Fruit fly (Drosophila melanogaster) whole organism, pupa: Measurements from ENCODE around the gene Pdf.

Experiments used
- CG10348 ChIP-seq: fragments of 200-800 bp; sonication (Bioruptor generic); IDR thresholded peaks from 2 replicates; pipeline ENCODE4 v1.3.6; 2022; ENCODE audit warnings: missing biosample characterization, missing genetic modification characterization
- CG12605 ChIP-seq: fragments of 200-800 bp; sonication (Bioruptor generic); IDR thresholded peaks from 2 replicates; pipeline ENCODE4 v1.3.6; 2022; ENCODE audit warnings: missing biosample characterization, missing genetic modification characterization
- CG13204 ChIP-seq: fragments of 200-800 bp; sonication (Bioruptor generic); optimal IDR thresholded peaks from 2 replicates; lab custom pipeline; 2018; ENCODE audit warnings: missing biosample characterization, mild to moderate bottlenecking, missing genetic modification characterization, moderate library complexity
- CG14655 ChIP-seq: fragments of 200-800 bp; sonication (Bioruptor generic); optimal IDR thresholded peaks from 3 replicates; lab custom pipeline; 2017; ENCODE audit warnings: mild to moderate bottlenecking, missing biosample characterization, missing genetic modification reagents, missing genetic modification characterization
- CG15710 ChIP-seq: fragments of 200-800 bp; sonication (Bioruptor generic); optimal IDR thresholded peaks from 2 replicates; lab custom pipeline; 2018; ENCODE audit warnings: missing biosample characterization, mild to moderate bottlenecking, missing genetic modification characterization, moderate library complexity
- CG17806 ChIP-seq: fragments of 200-800 bp; sonication (Bioruptor generic); optimal IDR thresholded peaks from 2 replicates; lab custom pipeline; 2018; ENCODE audit warnings: missing biosample characterization, mild to moderate bottlenecking, missing genetic modification characterization, moderate library complexity
- CG32121 ChIP-seq: fragments of 200-800 bp; sonication (Bioruptor generic); IDR thresholded peaks from 2 replicates; pipeline ENCODE4 v1.3.6; 2022; ENCODE audit warnings: missing biosample characterization, missing genetic modification characterization
- CG34367 ChIP-seq: fragments of 200-800 bp; sonication (Bioruptor generic); optimal IDR thresholded peaks from 2 replicates; lab custom pipeline; 2018; ENCODE audit warnings: missing biosample characterization, mild to moderate bottlenecking, missing genetic modification characterization
- CG4496 ChIP-seq: fragments of 200-800 bp; sonication (Bioruptor generic); IDR thresholded peaks from 3 replicates; pipeline ENCODE4 v1.3.6; 2022; ENCODE audit warnings: missing biosample characterization, missing genetic modification characterization
- CG8159 ChIP-seq: fragments of 200-800 bp; sonication (Bioruptor generic); optimal IDR thresholded peaks from 3 replicates; lab custom pipeline; 2018; ENCODE audit warnings: missing biosample characterization, mild to moderate bottlenecking, missing genetic modification characterization, moderate library complexity
- CG8301 ChIP-seq: fragments of 200-800 bp; sonication (Bioruptor generic); optimal IDR thresholded peaks from 2 replicates; lab custom pipeline; 2018; ENCODE audit warnings: missing biosample characterization, mild to moderate bottlenecking, missing genetic modification characterization
- CG9948 ChIP-seq: fragments of 200-800 bp; sonication (Bioruptor generic); optimal IDR thresholded peaks from 2 replicates; lab custom pipeline; 2018; ENCODE audit warnings: missing biosample characterization, mild to moderate bottlenecking, missing genetic modification characterization, moderate library complexity
- D1 ChIP-seq: fragments of 200-800 bp; sonication (Bioruptor generic); optimal IDR thresholded peaks from 2 replicates; lab custom pipeline; 2018; ENCODE audit warnings: missing biosample characterization, mild to moderate bottlenecking, missing genetic modification characterization, moderate library complexity
- EcR ChIP-seq: fragments of 200-800 bp; sonication (Bioruptor generic); optimal IDR thresholded peaks from 3 replicates; lab custom pipeline; 2019; ENCODE audit warnings: missing biosample characterization, missing genetic modification characterization, mild to moderate bottlenecking, moderate library complexity, missing genetic modification reagents
- Ets98B ChIP-seq: fragments of 200-800 bp; sonication (Bioruptor generic); IDR thresholded peaks from 2 replicates; pipeline ENCODE4 v1.3.6; 2022; ENCODE audit warnings: missing biosample characterization, missing genetic modification characterization
- Pif1A ChIP-seq: fragments of 200-800 bp; sonication (Bioruptor generic); optimal IDR thresholded peaks from 3 replicates; lab custom pipeline; 2016; ENCODE audit warnings: missing biosample characterization, missing genetic modification characterization
- Pif1B ChIP-seq: fragments of 200-800 bp; sonication (Bioruptor generic); optimal IDR thresholded peaks from 3 replicates; lab custom pipeline; 2016; ENCODE audit warnings: missing biosample characterization, missing genetic modification characterization
- Snoo ChIP-seq: fragments of 200-800 bp; sonication (Bioruptor generic); optimal IDR thresholded peaks from 3 replicates; lab custom pipeline; 2017; ENCODE audit warnings: missing biosample characterization, mild to moderate bottlenecking, missing genetic modification characterization, inconsistent platforms
- fd96Ca ChIP-seq: fragments of 200-800 bp; sonication (Bioruptor generic); IDR thresholded peaks from 3 replicates; pipeline ENCODE4 v1.3.6; 2022; ENCODE audit warnings: missing biosample characterization, missing genetic modification characterization
- gl ChIP-seq: fragments of 200-800 bp; sonication (Bioruptor generic); optimal IDR thresholded peaks from 2 replicates; lab custom pipeline; 2018; ENCODE audit warnings: missing biosample characterization, mild to moderate bottlenecking, missing genetic modification characterization
- rn ChIP-seq: fragments of 200-800 bp; sonication (Bioruptor generic); IDR thresholded peaks from 2 replicates; pipeline ENCODE4 v1.3.6; 2022; ENCODE audit warnings: missing biosample characterization, missing genetic modification characterization

Pdf gene

dm6 chr3R:26432978-26433377, 23.0 kb downstream of the Pdf start:
- TF ChIP-seq CG12605 (GFP tag; lab: Robert Waterston, UW) = no peak
- TF ChIP-seq CG15710 (tag; lab: Kevin White, UChicago) = peak; percentile 14
- peak; percentile 3 for TF ChIP-seq CG9948 (tag; lab: Kevin White, UChicago)
- TF ChIP-seq CG8301 (tag; lab: Kevin White, UChicago) = peak; percentile 19
- no peak for TF ChIP-seq Snoo (tag; lab: Kevin White, UChicago)
- TF ChIP-seq CG14655 (GFP tag; lab: Kevin White, UChicago) = peak; percentile 28
- peak; percentile 5 for TF ChIP-seq CG17806 (tag; lab: Kevin White, UChicago)
- peak; percentile 37 for TF ChIP-seq CG8159 (tag; lab: Kevin White, UChicago)
- TF ChIP-seq CG32121 (GFP tag; lab: Robert Waterston, UW) = no peak
- TF ChIP-seq Pif1A = no peak
- no peak for TF ChIP-seq CG13204 (GFP tag; lab: Kevin White, UChicago)

DNA sequence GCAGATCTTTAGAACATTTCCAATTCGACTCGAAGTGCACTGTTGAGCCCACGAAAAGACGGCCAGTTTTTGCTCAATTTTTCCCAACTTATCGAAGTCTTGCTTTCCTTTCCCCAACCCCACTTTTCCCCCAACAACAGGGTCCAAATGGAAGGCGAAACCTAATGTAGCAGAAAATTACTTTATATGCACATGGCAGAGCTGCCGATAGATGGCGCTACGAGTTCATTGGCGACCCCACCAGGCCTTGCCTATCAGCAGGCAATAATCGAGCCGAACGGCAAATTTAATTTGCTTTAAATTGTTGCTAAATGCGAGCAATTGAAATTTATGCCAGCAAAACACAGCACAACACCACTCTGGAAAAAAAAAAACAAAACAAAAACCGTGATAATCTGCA, 23.4 kb downstream of the Pdf start:
- TF ChIP-seq Pif1B (GFP tag; lab: Kevin White, UChicago) (no peak), CG32121 (GFP tag; lab: Robert Waterston, UW) (no peak), CG34367 (tag; lab: Kevin White, UChicago) (no peak), Ets98B (GFP tag; lab: Robert Waterston, UW) (no peak), CG13204 (GFP tag; lab: Kevin White, UChicago) (no peak), CG4496 (no peak)

dm6 chr3R:26429619-26430018, 26.3 kb downstream of the Pdf start:
- TF ChIP-seq CG17806 (tag; lab: Kevin White, UChicago) (peak; percentile 40), CG4496 (no peak), Snoo (tag; lab: Kevin White, UChicago) (peak; percentile 24), CG32121 (GFP tag; lab: Robert Waterston, UW) (no peak), Ets98B (GFP tag; lab: Robert Waterston, UW) (no peak), CG34367 (tag; lab: Kevin White, UChicago) (peak; percentile 5), D1 (tag; lab: Kevin White, UChicago) (no peak), Pif1A (no peak), CG9948 (tag; lab: Kevin White, UChicago) (peak; percentile 14), fd96Ca (GFP tag; lab: Robert Waterston, UW) (no peak), rn (GFP tag; lab: Robert Waterston, UW) (no peak), CG15710 (tag; lab: Kevin White, UChicago) (peak; percentile 25), CG10348 (GFP tag; lab: Robert Waterston, UW) (no peak), CG8301 (tag; lab: Kevin White, UChicago) (no peak), gl (tag; lab: Kevin White, UChicago) (no peak), Pif1B (GFP tag; lab: Kevin White, UChicago) (no peak), CG12605 (GFP tag; lab: Robert Waterston, UW) (no peak), CG8159 (tag; lab: Kevin White, UChicago) (peak; percentile 64), EcR (GFP tag; lab: Kevin White, UChicago) (no peak), CG14655 (GFP tag; lab: Kevin White, UChicago) (peak; percentile 23), CG13204 (GFP tag; lab: Kevin White, UChicago) (no peak)

- TF ChIP-seq Pif1B (GFP tag; lab: Kevin White, UChicago) (peak; percentile 18), CG12605 (GFP tag; lab: Robert Waterston, UW) (no peak), rn (GFP tag; lab: Robert Waterston, UW) (no peak), CG17806 (tag; lab: Kevin White, UChicago) (no peak), CG34367 (tag; lab: Kevin White, UChicago) (peak; percentile 28), EcR (GFP tag; lab: Kevin White, UChicago) (no peak), CG8301 (tag; lab: Kevin White, UChicago) (peak; percentile 56), Pif1A (peak; percentile 48), gl (tag; lab: Kevin White, UChicago) (no peak), CG10348 (GFP tag; lab: Robert Waterston, UW) (no peak), CG14655 (GFP tag; lab: Kevin White, UChicago) (peak; percentile 67), CG8159 (tag; lab: Kevin White, UChicago) (peak; percentile 62), D1 (tag; lab: Kevin White, UChicago) (no peak), fd96Ca (GFP tag; lab: Robert Waterston, UW) (no peak), Snoo (tag; lab: Kevin White, UChicago) (peak; percentile 4), CG32121 (GFP tag; lab: Robert Waterston, UW) (no peak), CG4496 (no peak), CG9948 (tag; lab: Kevin White, UChicago) (peak; percentile 44), CG13204 (GFP tag; lab: Kevin White, UChicago) (no peak), Ets98B (GFP tag; lab: Robert Waterston, UW) (no peak), CG15710 (tag; lab: Kevin White, UChicago) (peak; percentile 48)
These were observed 27.7 kb downstream of the Pdf start for dm6 chr3R:26428220-26428619.

- TF ChIP-seq CG14655 (GFP tag; lab: Kevin White, UChicago) (no peak), rn (GFP tag; lab: Robert Waterston, UW) (no peak), CG34367 (tag; lab: Kevin White, UChicago) (no peak), Pif1B (GFP tag; lab: Kevin White, UChicago) (no peak), CG4496 (no peak), Snoo (tag; lab: Kevin White, UChicago) (no peak), fd96Ca (GFP tag; lab: Robert Waterston, UW) (no peak), CG32121 (GFP tag; lab: Robert Waterston, UW) (no peak)
These were observed 30.3 kb downstream of the Pdf start, which contains the start of gene CG34291 for dm6 chr3R:26425681-26426080. Gene CG34291, minus strand, starts transcription at chr3R:26425781.
